Fruit fly (Drosophila melanogaster) ovary, adult (tissue): Measurements from ENCODE around the gene CG12662.
A peak's percentile ranks its signal among the peaks of the same experiment; 100 is the strongest.

Source experiments
- CG17801 ChIP-seq: fragments of 200-800 bp; optimal IDR thresholded peaks from 2 replicates; lab custom pipeline; 2019; ENCODE audit warnings: missing biosample characterization, mild to moderate bottlenecking, missing genetic modification characterization, moderate library complexity; ENCODE audit not compliant: partially characterized antibody

The CG12662 gene

dm6 chrX:8984342-8984741 is at the start of gene CG12662:
Gene CG12662, minus strand, starts transcription at chrX:8984442.
- TF ChIP-seq CG17801 = no peak

- peak; percentile 64 for TF ChIP-seq CG17801
Measured at dm6 chrX:9029900-9030373, 45.7 kb upstream of the CG12662 start, which contains the start of gene Nost. Gene Nost, plus strand, starts transcription at chrX:9030205.

- no peak for TF ChIP-seq CG17801
Measured at dm6 chrX:9029416-9029815, 45.2 kb upstream of the CG12662 start.

dm6 chrX:9020092-9020491 is 35.9 kb upstream of the CG12662 start:
- no peak for TF ChIP-seq CG17801

dm6 chrX:9013339-9013939 is 29.2 kb upstream of the CG12662 start:
- TF ChIP-seq CG17801 = no peak

dm6 chrX:9012722-9013121 is 28.5 kb upstream of the CG12662 start:
- no peak for TF ChIP-seq CG17801

- TF ChIP-seq CG17801 = no peak
Measured at dm6 chrX:9007215-9007614, 23.0 kb upstream of the CG12662 start.

dm6 chrX:9004333-9004732 is 20.1 kb upstream of the CG12662 start:
- TF ChIP-seq CG17801 = no peak

dm6 chrX:8974203-8974602 is 10.0 kb downstream of the CG12662 start, which contains the start of gene CG10962:
Gene CG10962, minus strand, starts transcription at chrX:8974255.
- peak; percentile 54 for TF ChIP-seq CG17801

dm6 chrX:8973136-8973535 is 11.1 kb downstream of the CG12662 start:
- no peak for TF ChIP-seq CG17801

dm6 chrX:8958261-8958660 is 26.0 kb downstream of the CG12662 start:
- no peak for TF ChIP-seq CG17801
